Fruit fly (Drosophila melanogaster): Measurements from ENCODE around the gene yip2.
A peak's percentile ranks its signal among the peaks of the same experiment; 100 is the strongest.

yip2 gene

dm6 chr2L:9893183-9893582, 21.9 kb upstream of the yip2 start, which contains the start of gene mtDNA-helicase (continued):
- TF ChIP-seq CG10321 (GFP tag; IDR thresholded peaks at IDR 0.05) (no peak), CG3281 (GFP tag; optimal IDR thresholded peaks at IDR 0.05) (no peak), CG5180 (GFP tag; optimal IDR thresholded peaks at IDR 0.05) (no peak), stwl (tag; optimal IDR thresholded peaks at IDR 0.05) (no peak), D (optimal IDR thresholded peaks at IDR 0.05) (no peak), D (GFP tag; optimal IDR thresholded peaks at IDR 0.05) (no peak), sob (GFP tag; IDR thresholded peaks at IDR 0.05) (no peak), CG9437 (GFP tag; optimal IDR thresholded peaks at IDR 0.05) (peak; percentile 23), tna (GFP tag; IDR thresholded peaks at IDR 0.05; ENCODE audit: partially characterized antibody) (peak; percentile 51), YL-1 (GFP tag; optimal IDR thresholded peaks at IDR 0.05) (peak; percentile 37), CG13287 (GFP tag; IDR thresholded peaks at IDR 0.05; ENCODE audit: partially characterized antibody) (peak; percentile 65), CG18262 (tag; optimal IDR thresholded peaks at IDR 0.05) (no peak), Bgb (GFP tag; IDR thresholded peaks at IDR 0.05; ENCODE audit: partially characterized antibody) (peak; percentile 57), vnd (GFP tag; IDR thresholded peaks at IDR 0.05; ENCODE audit: partially characterized antibody) (0 out of 3 replicates have a peak, but pooled peaks have one; percentile 41), Sin3A (optimal IDR thresholded peaks at IDR 0.05) (peak; percentile 12), BEAF-32 (GFP tag; optimal IDR thresholded peaks at IDR 0.05) (peak; percentile 58), HLH4C (GFP tag; IDR thresholded peaks at IDR 0.05; ENCODE audit: partially characterized antibody) (peak; percentile 59), Myb (GFP tag; optimal IDR thresholded peaks at IDR 0.05) (peak; percentile 37), phol (tag; optimal IDR thresholded peaks at IDR 0.05) (peak; percentile 48), trem (tag; optimal IDR thresholded peaks at IDR 0.05) (peak; percentile 1), CG8290 (GFP tag; optimal IDR thresholded peaks at IDR 0.05) (no peak), CG8290 (tag; optimal IDR thresholded peaks at IDR 0.05) (peak in 1 of 2 experiments; percentile 4), CG34422 (GFP tag; IDR thresholded peaks at IDR 0.05) (peak; percentile 49; the same call in 2 of the 3 replicates), klu (GFP tag; IDR thresholded peaks at IDR 0.05) (peak; percentile 38; the same call in 1 of the 2 replicates), bcd (GFP tag; optimal IDR thresholded peaks at IDR 0.05) (no peak), bigmax (GFP tag; optimal IDR thresholded peaks at IDR 0.05) (no peak), dysf (GFP tag; IDR thresholded peaks at IDR 0.05) (no peak), row (GFP tag; IDR thresholded peaks at IDR 0.05) (no peak; the same call in 2 of the 3 replicates), HmgD (GFP tag; optimal IDR thresholded peaks at IDR 0.05) (no peak), psq (GFP tag; optimal IDR thresholded peaks at IDR 0.05) (no peak), seq (GFP tag; IDR thresholded peaks at IDR 0.05) (no peak), pzg (GFP tag; optimal IDR thresholded peaks at IDR 0.05) (peak; percentile 36), CG14860 (GFP tag; IDR thresholded peaks at IDR 0.05; ENCODE audit: partially characterized antibody) (peak; percentile 42; the same call in 2 of the 3 replicates), bbx (GFP tag; IDR thresholded peaks at IDR 0.05; ENCODE audit: partially characterized antibody) (peak; percentile 60; the same call in 1 of the 2 replicates), her (GFP tag; optimal IDR thresholded peaks at IDR 0.05) (no peak), MESR4 (GFP tag; optimal IDR thresholded peaks at IDR 0.05) (peak; percentile 52), CG7372 (GFP tag; IDR thresholded peaks at IDR 0.05) (no peak), amos (GFP tag; IDR thresholded peaks at IDR 0.05; ENCODE audit: partially characterized antibody) (peak; percentile 33; the same call in 1 of the 2 replicates), CG17186 (GFP tag; optimal IDR thresholded peaks at IDR 0.05) (peak; percentile 31), CHES-1-like (GFP tag; optimal IDR thresholded peaks at IDR 0.05) (peak; percentile 6), sd (tag; optimal IDR thresholded peaks at IDR 0.05) (peak; percentile 79), nerfin-2 (GFP tag; IDR thresholded peaks at IDR 0.05; ENCODE audit: partially characterized antibody) (0 out of 2 replicates have a peak, but pooled peaks have one; percentile 41), CG12391 (tag; optimal IDR thresholded peaks at IDR 0.05) (peak; percentile 5), D19A (tag; optimal IDR thresholded peaks at IDR 0.05) (no peak), Dref (GFP tag; IDR thresholded peaks at IDR 0.05) (peak; percentile 72), Max (GFP tag; optimal IDR thresholded peaks at IDR 0.05) (peak; percentile 18), Nf-YA (GFP tag; IDR thresholded peaks at IDR 0.05) (no peak), knrl (GFP tag; IDR thresholded peaks at IDR 0.05; ENCODE audit: partially characterized antibody) (peak; percentile 41; the same call in 2 of the 3 replicates), CG2120 (GFP tag; optimal IDR thresholded peaks at IDR 0.05) (peak; percentile 0), crc (GFP tag; optimal IDR thresholded peaks at IDR 0.05) (no peak)

All from whole organism, embryonic.